Worm (Caenorhabditis elegans) whole organism, L2 larva: ENCODE results near the gene nhr-18.

Source experiments
- C34F6.9 ChIP-seq: fragments of 150-350 bp; optimal IDR thresholded peaks from 2 replicates; lab custom pipeline; 2014; ENCODE audit warnings: missing biosample characterization, missing genetic modification characterization
- Y55F3AM.14 ChIP-seq: fragments of 200-800 bp; sonication (Bioruptor generic); optimal IDR thresholded peaks from 2 replicates; lab custom pipeline; 2018; ENCODE audit warnings: mild to moderate bottlenecking, missing genetic modification characterization, missing compliant biosample characterization
- ZK546.5 ChIP-seq: sonication (generic microtip); optimal IDR thresholded peaks from 2 replicates; lab custom pipeline; 2017; ENCODE audit warnings: missing biosample characterization, missing genetic modification characterization
- aly-2 ChIP-seq: fragments of 150-350 bp; optimal IDR thresholded peaks from 2 replicates; lab custom pipeline; 2014; ENCODE audit warnings: missing biosample characterization, missing genetic modification characterization
- ama-1 ChIP-seq: fragments of 150-350 bp; optimal IDR thresholded peaks from 2 replicates; lab custom pipeline; 2018; ENCODE audit warnings: inconsistent platforms
- blmp-1 ChIP-seq: sonication (generic microtip); optimal IDR thresholded peaks from 2 replicates; lab custom pipeline; 2017; ENCODE audit warnings: missing genetic modification characterization, mild to moderate bottlenecking, missing compliant biosample characterization, antibody characterized with exemption, moderate library complexity; ENCODE audit not compliant: insufficient read depth
- ceh-16 ChIP-seq: fragments of 150-350 bp; optimal IDR thresholded peaks from 2 replicates; lab custom pipeline; 2014; ENCODE audit warnings: missing biosample characterization, missing genetic modification characterization
- ceh-82 ChIP-seq: fragments of 150-350 bp; optimal IDR thresholded peaks from 2 replicates; lab custom pipeline; 2014; ENCODE audit warnings: missing biosample characterization, missing genetic modification characterization
- crh-2 ChIP-seq: sonication (generic microtip); optimal IDR thresholded peaks from 2 replicates; lab custom pipeline; 2017; ENCODE audit warnings: missing biosample characterization, missing genetic modification characterization
- elt-1 ChIP-seq: fragments of 150-350 bp; optimal IDR thresholded peaks from 2 replicates; lab custom pipeline; 2014; ENCODE audit warnings: missing biosample characterization, missing genetic modification characterization
- elt-3 ChIP-seq: sonication (generic microtip); optimal IDR thresholded peaks from 2 replicates; lab custom pipeline; 2017; ENCODE audit warnings: missing biosample characterization, missing genetic modification characterization
- fos-1 ChIP-seq: fragments of 150-350 bp; optimal IDR thresholded peaks from 2 replicates; lab custom pipeline; 2014; ENCODE audit warnings: missing biosample characterization, missing genetic modification characterization
- gmeb-1 ChIP-seq: fragments of 150-350 bp; optimal IDR thresholded peaks from 2 replicates; lab custom pipeline; 2014; ENCODE audit warnings: missing biosample characterization, missing genetic modification characterization
- lin-39 ChIP-seq: fragments of 150-350 bp; optimal IDR thresholded peaks from 2 replicates; lab custom pipeline; 2014; ENCODE audit warnings: missing biosample characterization, missing genetic modification reagents, missing genetic modification characterization
- mbf-1 ChIP-seq: sonication (generic microtip); optimal IDR thresholded peaks from 2 replicates; lab custom pipeline; 2017; ENCODE audit warnings: missing biosample characterization, missing genetic modification characterization
- mdl-1 ChIP-seq, 2 experiments: fragments of 150-350 bp in 1 of 2; sonication (generic microtip) in 1 of 2; optimal IDR thresholded peaks; 2 replicates each; lab custom pipeline; 2017; ENCODE audit warnings: missing biosample characterization in 2 of 2, missing genetic modification characterization in 2 of 2
- nhr-10 ChIP-seq: sonication (generic microtip); optimal IDR thresholded peaks from 2 replicates; lab custom pipeline; 2017; ENCODE audit warnings: missing biosample characterization, missing genetic modification characterization
- nhr-11 ChIP-seq: fragments of 150-350 bp; optimal IDR thresholded peaks from 2 replicates; lab custom pipeline; 2014; ENCODE audit warnings: missing biosample characterization, missing genetic modification characterization
- nhr-12 ChIP-seq: fragments of 150-350 bp; optimal IDR thresholded peaks from 2 replicates; lab custom pipeline; 2014; ENCODE audit warnings: missing biosample characterization, missing genetic modification characterization
- nhr-129 ChIP-seq: fragments of 150-350 bp; optimal IDR thresholded peaks from 2 replicates; lab custom pipeline; 2014; ENCODE audit warnings: missing biosample characterization, missing genetic modification characterization
- nhr-21 ChIP-seq: fragments of 150-350 bp; optimal IDR thresholded peaks from 2 replicates; lab custom pipeline; 2014; ENCODE audit warnings: missing biosample characterization, missing genetic modification characterization
- nhr-237 ChIP-seq: fragments of 150-350 bp; optimal IDR thresholded peaks from 2 replicates; lab custom pipeline; 2014; ENCODE audit warnings: missing biosample characterization, missing genetic modification characterization
- nhr-25 ChIP-seq: fragments of 150-350 bp; sonication (generic microtip); optimal IDR thresholded peaks from 3 replicates; lab custom pipeline; 2014; ENCODE audit warnings: missing biosample characterization, missing genetic modification characterization
- nhr-6 ChIP-seq: fragments of 150-350 bp; optimal IDR thresholded peaks from 2 replicates; lab custom pipeline; 2014; ENCODE audit warnings: missing biosample characterization, missing genetic modification characterization
- peb-1 ChIP-seq: fragments of 150-350 bp; optimal IDR thresholded peaks from 2 replicates; lab custom pipeline; 2014; ENCODE audit warnings: missing biosample characterization, missing genetic modification characterization
- sem-4 ChIP-seq: fragments of 150-350 bp; optimal IDR thresholded peaks from 2 replicates; lab custom pipeline; 2014; ENCODE audit warnings: missing biosample characterization, missing genetic modification reagents, missing genetic modification characterization
- skn-1 ChIP-seq: sonication (generic microtip); optimal IDR thresholded peaks from 2 replicates; lab custom pipeline; 2017; ENCODE audit warnings: missing biosample characterization, missing genetic modification characterization
- sma-3 ChIP-seq: sonication (generic microtip); optimal IDR thresholded peaks from 2 replicates; lab custom pipeline; 2016; ENCODE audit warnings: missing genetic modification reagents, missing genetic modification characterization, missing compliant biosample characterization
- sma-9 ChIP-seq, 2 experiments: fragments of 150-350 bp in 1 of 2; sonication (generic microtip) in 1 of 2; optimal IDR thresholded peaks; 2 replicates each; lab custom pipeline; 2014 to 2016; ENCODE audit warnings: missing genetic modification characterization in 2 of 2, mild to moderate bottlenecking in 1 of 2, missing biosample characterization in 1 of 2, missing compliant biosample characterization in 1 of 2, missing genetic modification reagents in 1 of 2, moderate library complexity in 1 of 2
- unc-39 ChIP-seq: fragments of 150-350 bp; optimal IDR thresholded peaks from 2 replicates; lab custom pipeline; 2014; ENCODE audit warnings: missing biosample characterization, missing genetic modification characterization
- unc-62 ChIP-seq: fragments of 150-350 bp; optimal IDR thresholded peaks from 2 replicates; lab custom pipeline; 2014; ENCODE audit warnings: missing biosample characterization, missing genetic modification reagents, missing genetic modification characterization
- zag-1 ChIP-seq: fragments of 150-350 bp; optimal IDR thresholded peaks from 2 replicates; lab custom pipeline; 2014; ENCODE audit warnings: missing biosample characterization, missing genetic modification characterization
- ztf-1 ChIP-seq: fragments of 200-800 bp; sonication (Bioruptor generic); conservative IDR thresholded peaks from 2 replicates; pipeline ENCODE4 v1.3.6; 2022; ENCODE audit warnings: missing genetic modification characterization, missing compliant biosample characterization
- ztf-4 ChIP-seq: fragments of 150-350 bp; optimal IDR thresholded peaks from 2 replicates; lab custom pipeline; 2014; ENCODE audit warnings: missing biosample characterization, missing genetic modification characterization

nhr-18 gene

DNA sequence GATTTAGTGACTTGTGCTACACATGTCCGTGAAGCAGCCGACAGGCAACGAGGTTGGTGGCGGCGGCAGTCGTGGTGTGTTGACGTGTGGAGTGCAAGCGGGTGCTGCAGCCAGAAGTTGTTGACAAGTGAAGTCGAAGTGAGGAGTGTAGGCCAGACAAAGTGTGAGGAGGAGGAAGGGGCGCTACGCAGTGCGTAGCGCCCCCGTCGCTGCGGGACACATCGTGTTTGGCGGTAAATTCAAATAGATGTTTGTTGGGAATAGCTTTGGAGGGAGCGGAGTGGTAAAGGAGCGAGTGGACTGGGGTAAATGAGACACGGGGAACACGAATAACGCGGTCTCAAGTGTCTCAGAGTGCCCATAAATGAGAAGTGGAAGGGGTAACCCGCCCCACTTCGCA, 41.5 kb upstream of the nhr-18 start:
- TF ChIP-seq ztf-1 (GFP tag; lab: Robert Waterston, UW) (no peak), skn-1 (tag; lab: Kevin White, UChicago) (no peak), blmp-1 (no peak), mbf-1 (tag; lab: Kevin White, UChicago) (no peak)

DNA sequence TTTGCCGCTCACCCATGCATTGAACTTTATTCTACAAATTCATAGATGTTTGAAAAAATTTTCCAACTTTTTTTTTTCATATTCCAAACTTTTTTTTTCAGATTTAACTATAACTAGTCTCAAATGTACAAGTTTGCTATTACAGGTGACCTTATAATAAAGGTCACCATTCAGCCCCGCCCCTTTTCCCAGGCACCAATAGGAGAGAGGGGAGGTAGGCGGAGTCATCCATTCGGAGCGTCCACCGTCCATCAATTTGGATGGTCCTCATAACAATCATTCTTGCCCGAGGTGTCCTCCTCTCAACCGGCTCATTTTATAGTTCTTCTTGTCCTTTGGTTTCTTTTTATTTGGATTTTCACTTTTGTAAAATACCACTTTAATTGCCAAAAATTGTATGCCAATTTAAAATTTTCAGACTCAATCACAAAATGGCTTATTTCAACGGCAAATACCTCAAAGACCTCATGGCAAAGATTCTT, 39.1 kb upstream of the nhr-18 start, which contains the start of gene Y5H2B.3:
Gene Y5H2B.3 (plus strand): TSS at position 432 of the 482 bp plus-strand sequence.
- no peak for TF ChIP-seq mbf-1 (tag; lab: Kevin White, UChicago)
- no peak for TF ChIP-seq C34F6.9 (tag; lab: Kevin White, UChicago)
- no peak for TF ChIP-seq mdl-1 (tag; optimal IDR thresholded peaks at IDR 0.05; lab: Kevin White, UChicago)
- no peak for TF ChIP-seq ztf-4 (tag; lab: Kevin White, UChicago)
- no peak for TF ChIP-seq sma-9 (GFP tag; optimal IDR thresholded peaks at IDR 0.05; lab: Kevin White, UChicago)
- no peak for TF ChIP-seq sma-9 (tag; optimal IDR thresholded peaks at IDR 0.05; lab: Kevin White, UChicago)
- no peak for TF ChIP-seq aly-2 (tag; lab: Kevin White, UChicago)
- TF ChIP-seq nhr-25 (tag; lab: Kevin White, UChicago), result no peak
- no peak for TF ChIP-seq sma-3 (GFP tag; lab: Kevin White, UChicago)
- no peak for TF ChIP-seq nhr-10 (tag; lab: Kevin White, UChicago)
- no peak for TF ChIP-seq Y55F3AM.14 (GFP tag; lab: Kevin White, UChicago)
- TF ChIP-seq ama-1 (lab: Kevin White, UChicago), result no peak
- TF ChIP-seq ZK546.5, result no peak
- TF ChIP-seq nhr-237, result no peak
- TF ChIP-seq peb-1 (tag; lab: Kevin White, UChicago), result no peak
- TF ChIP-seq elt-1 (tag; lab: Kevin White, UChicago), result no peak
- no peak for TF ChIP-seq crh-2 (tag; lab: Kevin White, UChicago)
- TF ChIP-seq gmeb-1 (tag; lab: Kevin White, UChicago), result no peak
- no peak for TF ChIP-seq sem-4
- no peak for TF ChIP-seq fos-1 (tag; lab: Kevin White, UChicago)
- TF ChIP-seq zag-1 (tag; lab: Kevin White, UChicago), result no peak

DNA sequence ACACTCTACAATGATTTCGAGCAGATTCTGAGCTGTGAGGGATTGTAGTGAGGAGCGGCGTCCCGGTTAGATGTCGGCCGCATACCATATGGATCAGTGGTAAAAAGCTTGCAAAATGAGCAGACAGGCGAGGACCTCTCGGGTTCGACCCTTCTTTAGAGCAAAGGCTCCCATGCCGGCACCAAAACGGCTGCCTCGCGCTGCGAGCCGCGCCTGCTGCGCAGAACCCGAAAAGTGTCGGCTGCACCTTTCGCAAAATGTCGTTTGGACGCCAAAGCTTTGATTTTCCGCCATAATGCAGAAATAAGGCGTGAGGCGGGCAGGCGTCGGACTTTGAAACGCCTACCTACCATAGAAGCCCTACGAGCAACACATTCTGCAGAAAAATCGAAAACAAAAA, 36.6 kb upstream of the nhr-18 start:
- TF ChIP-seq sem-4 (no peak), unc-39 (tag; lab: Kevin White, UChicago) (no peak), mbf-1 (tag; lab: Kevin White, UChicago) (no peak), Y55F3AM.14 (GFP tag; lab: Kevin White, UChicago) (no peak), ceh-82 (tag; lab: Kevin White, UChicago) (no peak), mdl-1 (tag; optimal IDR thresholded peaks at IDR 0.05; lab: Kevin White, UChicago) (no peak), peb-1 (tag; lab: Kevin White, UChicago) (no peak), nhr-6 (tag; lab: Kevin White, UChicago) (no peak), nhr-12 (no peak), nhr-11 (tag; lab: Kevin White, UChicago) (no peak), ceh-16 (tag; lab: Kevin White, UChicago) (no peak), ztf-1 (GFP tag; lab: Robert Waterston, UW) (no peak), nhr-10 (tag; lab: Kevin White, UChicago) (no peak), elt-3 (tag; lab: Kevin White, UChicago) (no peak), nhr-25 (tag; lab: Kevin White, UChicago) (no peak), unc-62 (no peak)

DNA sequence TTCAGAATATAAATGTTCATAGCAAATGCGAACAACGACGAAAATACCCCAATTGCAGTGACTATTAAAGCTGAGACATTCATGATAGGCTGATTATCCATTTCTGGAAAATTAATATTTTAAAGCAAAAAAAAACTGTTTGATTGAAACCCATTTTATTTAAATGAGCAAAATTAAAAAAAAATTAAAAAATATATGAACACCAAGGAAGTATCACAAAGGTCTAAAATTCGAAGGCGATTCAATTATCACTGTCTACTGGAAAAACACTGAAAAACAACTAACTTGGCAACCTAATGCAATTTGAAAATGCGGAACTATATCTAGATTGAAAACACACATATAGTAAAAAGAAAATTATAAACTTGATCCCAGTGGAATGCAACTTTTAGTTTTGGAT, 35.9 kb upstream of the nhr-18 start, which contains the start of gene srbc-42:
Gene srbc-42 (minus strand): TSS at position 101 of the 400 bp plus-strand sequence.
- no peak for TF ChIP-seq nhr-12

DNA sequence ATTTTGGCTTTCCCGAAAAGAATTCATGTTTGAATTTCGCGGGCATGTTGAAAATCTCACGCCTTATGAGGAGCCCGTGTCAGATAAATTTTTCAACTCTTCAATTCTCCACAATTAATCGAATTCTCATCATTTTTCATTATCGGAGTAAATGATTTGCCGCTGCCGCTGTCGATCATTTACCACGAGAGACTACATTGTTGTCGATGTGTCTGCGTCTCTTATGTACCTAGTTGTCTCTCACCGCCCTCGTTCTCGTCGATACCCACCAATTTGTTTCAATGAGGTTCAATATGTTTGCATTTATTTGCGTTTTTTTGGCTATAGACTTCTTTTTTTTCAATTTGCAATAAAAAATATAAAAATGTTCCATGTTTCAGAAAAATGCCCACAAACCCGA, 34.9 kb upstream of the nhr-18 start, which contains the start of gene nhr-13:
Gene nhr-13 (plus strand): TSS at position 369 of the 400 bp plus-strand sequence.
- TF ChIP-seq gmeb-1 (tag; lab: Kevin White, UChicago), result peak; percentile 43
- TF ChIP-seq fos-1 (tag; lab: Kevin White, UChicago), result peak; percentile 15
- TF ChIP-seq elt-3 (tag; lab: Kevin White, UChicago), result no peak
- no peak for TF ChIP-seq lin-39 (tag; lab: Kevin White, UChicago)
- TF ChIP-seq mdl-1 (tag; optimal IDR thresholded peaks at IDR 0.05; lab: Kevin White, UChicago), result no peak
- peak; percentile 32 for TF ChIP-seq sma-9 (GFP tag; optimal IDR thresholded peaks at IDR 0.05; lab: Kevin White, UChicago)
- TF ChIP-seq sma-9 (tag; optimal IDR thresholded peaks at IDR 0.05; lab: Kevin White, UChicago), result no peak
- no peak for TF ChIP-seq ztf-4 (tag; lab: Kevin White, UChicago)
- TF ChIP-seq nhr-21, result no peak
- TF ChIP-seq nhr-11 (tag; lab: Kevin White, UChicago), result no peak
- TF ChIP-seq crh-2 (tag; lab: Kevin White, UChicago), result peak; percentile 13
- no peak for TF ChIP-seq nhr-129 (tag; lab: Kevin White, UChicago)
- no peak for TF ChIP-seq peb-1 (tag; lab: Kevin White, UChicago)
- TF ChIP-seq Y55F3AM.14 (GFP tag; lab: Kevin White, UChicago), result no peak
